Fruit fly (Drosophila melanogaster) whole organism, prepupa: ENCODE results near the gene CG8379.

ENCODE experiments used
- Blimp-1 ChIP-seq: fragments of 200-800 bp; sonication (Bioruptor generic); optimal IDR thresholded peaks from 3 replicates; lab custom pipeline; 2017; ENCODE audit warnings: missing biosample characterization, missing genetic modification characterization, mild to moderate bottlenecking, moderate library complexity, missing genetic modification reagents
- CG10631 ChIP-seq: fragments of 200-800 bp; sonication (Bioruptor generic); optimal IDR thresholded peaks from 2 replicates; lab custom pipeline; 2016; ENCODE audit warnings: missing biosample characterization, missing genetic modification characterization
- CG10669 ChIP-seq: fragments of 200-800 bp; sonication (Bioruptor generic); optimal IDR thresholded peaks from 3 replicates; lab custom pipeline; 2018; ENCODE audit warnings: missing biosample characterization, mild to moderate bottlenecking, missing genetic modification characterization, moderate library complexity
- CG11902 ChIP-seq: fragments of 200-800 bp; sonication (Bioruptor generic); optimal IDR thresholded peaks from 3 replicates; lab custom pipeline; 2016; ENCODE audit warnings: missing biosample characterization, missing genetic modification characterization
- CG15336 ChIP-seq: fragments of 200-800 bp; sonication (Bioruptor generic); IDR thresholded peaks from 2 replicates; pipeline ENCODE4 v1.3.6; 2022; ENCODE audit warnings: missing biosample characterization, missing genetic modification characterization
- CG16779 ChIP-seq: fragments of 200-800 bp; sonication (Bioruptor generic); optimal IDR thresholded peaks from 3 replicates; lab custom pipeline; 2017; ENCODE audit warnings: missing biosample characterization, mild to moderate bottlenecking, missing genetic modification characterization
- CG3032 ChIP-seq: fragments of 200-800 bp; optimal IDR thresholded peaks from 2 replicates; lab custom pipeline; 2019; ENCODE audit warnings: missing biosample characterization, mild to moderate bottlenecking, missing genetic modification characterization, moderate library complexity
- CG31627 ChIP-seq: fragments of 200-800 bp; sonication (Bioruptor generic); optimal IDR thresholded peaks from 3 replicates; lab custom pipeline; 2016; ENCODE audit warnings: missing biosample characterization, missing genetic modification characterization
- CG34406 ChIP-seq: fragments of 200-800 bp; sonication (Bioruptor generic); optimal IDR thresholded peaks from 3 replicates; lab custom pipeline; 2016; ENCODE audit warnings: missing biosample characterization, missing genetic modification characterization
- CG3919 ChIP-seq: fragments of 200-800 bp; sonication (Bioruptor generic); optimal IDR thresholded peaks from 3 replicates; lab custom pipeline; 2016; ENCODE audit warnings: missing biosample characterization, missing genetic modification characterization
- CG4318 ChIP-seq: fragments of 200-800 bp; sonication (Bioruptor generic); optimal IDR thresholded peaks from 3 replicates; lab custom pipeline; 2017; ENCODE audit warnings: missing biosample characterization, mild to moderate bottlenecking, missing genetic modification characterization
- CG6163 ChIP-seq: fragments of 200-800 bp; sonication (Bioruptor generic); IDR thresholded peaks from 3 replicates; pipeline ENCODE4 v1.3.6; 2022; ENCODE audit warnings: missing biosample characterization, missing genetic modification characterization
- CG6276 ChIP-seq: fragments of 200-800 bp; sonication (Bioruptor generic); optimal IDR thresholded peaks from 2 replicates; lab custom pipeline; 2017; ENCODE audit warnings: missing biosample characterization, mild to moderate bottlenecking, missing genetic modification characterization
- CG6792 ChIP-seq: fragments of 200-800 bp; sonication (Bioruptor generic); optimal IDR thresholded peaks from 3 replicates; lab custom pipeline; 2016; ENCODE audit warnings: missing biosample characterization, missing genetic modification characterization
- CG6854 ChIP-seq: fragments of 200-800 bp; sonication (Bioruptor generic); optimal IDR thresholded peaks from 2 replicates; lab custom pipeline; 2017; ENCODE audit warnings: missing biosample characterization, mild to moderate bottlenecking, missing genetic modification characterization
- CG7368 ChIP-seq: fragments of 200-800 bp; sonication (Bioruptor generic); optimal IDR thresholded peaks from 3 replicates; lab custom pipeline; 2016; ENCODE audit warnings: missing biosample characterization, missing genetic modification characterization
- CG8319 ChIP-seq: fragments of 200-800 bp; sonication (Bioruptor generic); optimal IDR thresholded peaks from 3 replicates; lab custom pipeline; 2016; ENCODE audit warnings: missing biosample characterization, missing genetic modification characterization
- Eip78C ChIP-seq: fragments of 200-800 bp; sonication (Bioruptor generic); peaks from one replicate; lab custom pipeline; 2016; ENCODE audit warnings: missing biosample characterization, missing genetic modification characterization
- Ets21C ChIP-seq: fragments of 200-800 bp; sonication (Bioruptor generic); optimal IDR thresholded peaks from 3 replicates; lab custom pipeline; 2016; ENCODE audit warnings: missing biosample characterization, missing genetic modification characterization
- Hr38 ChIP-seq: sonication (Bioruptor generic); optimal IDR thresholded peaks from 2 replicates; lab custom pipeline; 2016; ENCODE audit warnings: missing biosample characterization, missing genetic modification characterization
- Hr39 ChIP-seq: fragments of 200-800 bp; sonication (Bioruptor generic); optimal IDR thresholded peaks from 2 replicates; lab custom pipeline; 2016; ENCODE audit warnings: missing biosample characterization, missing genetic modification characterization
- Lpt ChIP-seq: fragments of 200-800 bp; sonication (Bioruptor generic); optimal IDR thresholded peaks from 3 replicates; lab custom pipeline; 2016; ENCODE audit warnings: missing biosample characterization, missing genetic modification characterization
- Sox102F ChIP-seq: fragments of 200-800 bp; sonication (Bioruptor generic); optimal IDR thresholded peaks from 2 replicates; lab custom pipeline; 2016; ENCODE audit warnings: missing biosample characterization, mild to moderate bottlenecking, missing genetic modification characterization
- Sox15 ChIP-seq: fragments of 200-800 bp; sonication (Bioruptor generic); optimal IDR thresholded peaks from 3 replicates; lab custom pipeline; 2016; ENCODE audit warnings: missing biosample characterization, missing genetic modification characterization
- achi ChIP-seq: fragments of 200-800 bp; sonication (Bioruptor generic); optimal IDR thresholded peaks from 3 replicates; lab custom pipeline; 2016; ENCODE audit warnings: missing biosample characterization, missing genetic modification characterization
- cyc ChIP-seq: fragments of 200-800 bp; sonication (Bioruptor generic); optimal IDR thresholded peaks from 3 replicates; lab custom pipeline; 2016; ENCODE audit warnings: missing biosample characterization, missing genetic modification characterization
- dac ChIP-seq: fragments of 200-800 bp; sonication (Bioruptor generic); optimal IDR thresholded peaks from 2 replicates; lab custom pipeline; 2017; ENCODE audit warnings: missing biosample characterization, mild to moderate bottlenecking, missing genetic modification characterization
- eg ChIP-seq: fragments of 200-800 bp; sonication (Bioruptor generic); IDR thresholded peaks from 3 replicates; pipeline ENCODE4 v1.3.6; 2022; ENCODE audit warnings: missing biosample characterization, missing genetic modification characterization
- esn ChIP-seq: fragments of 200-800 bp; sonication (Bioruptor generic); optimal IDR thresholded peaks from 2 replicates; lab custom pipeline; 2016; ENCODE audit warnings: missing biosample characterization, mild to moderate bottlenecking, missing genetic modification characterization, moderate library complexity
- fd85E ChIP-seq: fragments of 200-800 bp; sonication (Bioruptor generic); optimal IDR thresholded peaks from 3 replicates; lab custom pipeline; 2016; ENCODE audit warnings: missing biosample characterization, missing genetic modification characterization
- fkh ChIP-seq: fragments of 200-800 bp; sonication (Bioruptor generic); optimal IDR thresholded peaks from 3 replicates; lab custom pipeline; 2017; ENCODE audit warnings: missing biosample characterization, mild to moderate bottlenecking, missing genetic modification characterization, moderate library complexity
- salr ChIP-seq, 2 experiments: fragments of 200-800 bp; sonication (Bioruptor generic); optimal IDR thresholded peaks; 3 replicates each; lab custom pipeline; 2016 to 2018; ENCODE audit warnings: missing biosample characterization in 2 of 2, missing genetic modification characterization in 2 of 2, mild to moderate bottlenecking in 1 of 2
- ss ChIP-seq, 2 experiments: fragments of 200-800 bp; sonication (Bioruptor generic); optimal IDR thresholded peaks; 2 replicates in 1 of 2; 3 replicates in 1 of 2; lab custom pipeline; 2017 to 2018; ENCODE audit warnings: mild to moderate bottlenecking in 2 of 2, missing biosample characterization in 2 of 2, missing genetic modification characterization in 2 of 2, moderate library complexity in 1 of 2
- svp ChIP-seq: fragments of 200-800 bp; sonication (Bioruptor generic); peaks from one replicate; lab custom pipeline; 2016; ENCODE audit warnings: missing biosample characterization, missing genetic modification characterization

Gene CG8379

dm6 chr3R:8792463-8793175 is 31.6 kb upstream of the CG8379 start (continued):
- peak; percentile 94 for TF ChIP-seq Blimp-1 (GFP tag; lab: Kevin White, UChicago)
- peak; percentile 27 for TF ChIP-seq CG10669
- TF ChIP-seq CG3032 (tag; lab: Kevin White, UChicago): peak; percentile 43
- TF ChIP-seq Sox102F (GFP tag; lab: Kevin White, UChicago): peak; percentile 37
- TF ChIP-seq fkh (GFP tag; lab: Kevin White, UChicago): no peak
- TF ChIP-seq eg (GFP tag; lab: Robert Waterston, UW): peak; percentile 73; the same call in 2 of the 3 replicates
- peak; percentile 48 to 87 for TF ChIP-seq ss (GFP tag; optimal IDR thresholded peaks at IDR 0.05; lab: Kevin White, UChicago)

- TF ChIP-seq CG15336 (GFP tag; lab: Robert Waterston, UW) (no peak), Eip78C (GFP tag; lab: Kevin White, UChicago) (peak; percentile 53)
Observed at dm6 chr3R:8793726-8794125, 30.5 kb upstream of the CG8379 start.

DNA sequence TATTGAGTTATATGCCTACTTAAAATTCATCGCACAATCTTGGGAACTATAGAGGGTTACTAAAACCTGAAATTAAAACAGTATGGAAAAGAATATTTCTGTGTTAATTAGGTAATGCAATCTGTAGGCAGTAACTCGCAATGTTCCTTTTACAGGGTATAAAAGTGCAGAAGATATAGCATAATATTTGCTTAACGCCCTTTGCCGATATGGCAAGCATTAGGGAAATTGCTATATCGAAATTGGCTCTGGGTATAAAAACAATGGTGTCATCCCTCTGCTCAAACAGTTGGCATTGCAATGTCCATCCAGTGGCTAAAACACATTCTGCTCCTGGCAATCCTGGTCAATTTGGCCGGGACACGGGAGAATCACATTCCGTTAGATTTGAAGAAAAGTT is 29.8 kb upstream of the CG8379 start, which contains the start of gene Ir85a:
Ir85a (plus strand) TSS at position 301 of the 400 bp plus-strand sequence.
- no peak for TF ChIP-seq CG6854 (GFP tag; lab: Kevin White, UChicago)
- no peak for TF ChIP-seq CG16779 (tag; lab: Kevin White, UChicago)
- TF ChIP-seq CG6792 (GFP tag; lab: Kevin White, UChicago): no peak
- TF ChIP-seq CG7368 (GFP tag; lab: Kevin White, UChicago): no peak
- no peak for TF ChIP-seq Ets21C (GFP tag; lab: Kevin White, UChicago)
- TF ChIP-seq salr (GFP tag; optimal IDR thresholded peaks at IDR 0.05; lab: Kevin White, UChicago): no peak
- TF ChIP-seq CG34406 (GFP tag; lab: Kevin White, UChicago): no peak
- no peak for TF ChIP-seq Lpt
- TF ChIP-seq Hr38: no peak
- no peak for TF ChIP-seq cyc (GFP tag; lab: Kevin White, UChicago)
- TF ChIP-seq CG8319 (GFP tag; lab: Kevin White, UChicago): no peak
- no peak for TF ChIP-seq CG4318 (GFP tag; lab: Kevin White, UChicago)
- no peak for TF ChIP-seq CG31627
- TF ChIP-seq CG6163: no peak
- TF ChIP-seq CG6276 (GFP tag; lab: Kevin White, UChicago): no peak
- TF ChIP-seq CG15336 (GFP tag; lab: Robert Waterston, UW): no peak
- TF ChIP-seq Sox15 (GFP tag; lab: Kevin White, UChicago): no peak
- TF ChIP-seq achi (GFP tag; lab: Kevin White, UChicago): no peak
- TF ChIP-seq fd85E: no peak
- no peak for TF ChIP-seq CG10631
- TF ChIP-seq, all 60 proteins: peak for 0

DNA sequence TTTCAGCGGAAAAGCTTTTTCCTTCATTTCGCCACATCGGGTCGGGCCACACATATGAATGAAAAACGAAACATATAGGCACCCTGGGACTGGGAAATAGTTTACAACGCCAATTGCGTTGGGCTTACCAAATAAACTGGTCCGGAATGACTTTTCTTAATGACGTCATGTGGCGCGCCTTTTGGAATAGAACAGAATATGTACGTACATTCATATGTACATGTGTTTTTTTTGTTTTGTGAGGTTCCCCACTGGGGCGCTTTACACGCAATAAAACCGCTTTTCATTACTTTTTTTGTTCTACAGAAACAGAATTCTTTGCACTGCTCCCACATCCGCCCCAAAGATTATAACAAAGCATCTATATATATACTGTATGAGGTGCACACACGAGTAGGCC is 25.9 kb upstream of the CG8379 start:
- TF ChIP-seq Eip78C (GFP tag; lab: Kevin White, UChicago) (no peak), CG7368 (GFP tag; lab: Kevin White, UChicago) (no peak), CG3919 (no peak), CG8319 (GFP tag; lab: Kevin White, UChicago) (no peak), CG15336 (GFP tag; lab: Robert Waterston, UW) (no peak), CG11902 (GFP tag; lab: Kevin White, UChicago) (no peak), esn (no peak), Hr39 (GFP tag; lab: Kevin White, UChicago) (no peak)

DNA sequence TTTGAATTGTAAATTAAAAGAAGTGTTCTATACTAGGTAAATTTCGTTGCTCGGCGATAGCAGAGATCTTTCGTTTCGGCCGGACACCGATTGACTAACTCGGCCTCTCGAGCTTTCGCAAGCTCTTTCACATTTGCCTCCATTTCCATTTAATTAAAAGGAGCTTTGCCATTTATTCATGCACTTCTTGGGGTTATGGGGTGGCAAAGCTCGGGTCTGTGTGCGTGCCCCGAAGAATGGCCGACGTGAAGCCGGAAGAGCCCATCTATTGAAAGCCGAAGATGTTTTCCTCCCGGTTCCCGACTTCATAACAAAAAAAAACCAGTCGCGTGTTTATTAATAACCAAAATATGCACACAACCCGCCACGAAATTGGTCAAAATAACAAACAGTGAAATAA is 24.3 kb upstream of the CG8379 start:
- TF ChIP-seq fkh (GFP tag; lab: Kevin White, UChicago) (no peak), CG31627 (no peak), Ets21C (GFP tag; lab: Kevin White, UChicago) (no peak), dac (GFP tag; lab: Kevin White, UChicago) (no peak), fd85E (no peak), Eip78C (GFP tag; lab: Kevin White, UChicago) (peak; percentile 57), cyc (GFP tag; lab: Kevin White, UChicago) (no peak), svp (GFP tag; lab: Kevin White, UChicago) (peak; percentile 95)
